Worm (Caenorhabditis elegans) whole organism, L2 larva: ENCODE results near the gene pkhm-2.

Experiments
- ZK546.5 ChIP-seq: sonication (generic microtip); optimal IDR thresholded peaks from 2 replicates; lab custom pipeline; 2017; ENCODE audit warnings: missing biosample characterization, missing genetic modification characterization
- lin-39 ChIP-seq: fragments of 150-350 bp; optimal IDR thresholded peaks from 2 replicates; lab custom pipeline; 2014; ENCODE audit warnings: missing biosample characterization, missing genetic modification reagents, missing genetic modification characterization
- nhr-237 ChIP-seq: fragments of 150-350 bp; optimal IDR thresholded peaks from 2 replicates; lab custom pipeline; 2014; ENCODE audit warnings: missing biosample characterization, missing genetic modification characterization
- nhr-25 ChIP-seq: fragments of 150-350 bp; sonication (generic microtip); optimal IDR thresholded peaks from 3 replicates; lab custom pipeline; 2014; ENCODE audit warnings: missing biosample characterization, missing genetic modification characterization
- snpc-4 ChIP-seq: fragments of 150-350 bp; optimal IDR thresholded peaks from 2 replicates; lab custom pipeline; 2014; ENCODE audit warnings: missing biosample characterization, missing genetic modification characterization

DNA sequence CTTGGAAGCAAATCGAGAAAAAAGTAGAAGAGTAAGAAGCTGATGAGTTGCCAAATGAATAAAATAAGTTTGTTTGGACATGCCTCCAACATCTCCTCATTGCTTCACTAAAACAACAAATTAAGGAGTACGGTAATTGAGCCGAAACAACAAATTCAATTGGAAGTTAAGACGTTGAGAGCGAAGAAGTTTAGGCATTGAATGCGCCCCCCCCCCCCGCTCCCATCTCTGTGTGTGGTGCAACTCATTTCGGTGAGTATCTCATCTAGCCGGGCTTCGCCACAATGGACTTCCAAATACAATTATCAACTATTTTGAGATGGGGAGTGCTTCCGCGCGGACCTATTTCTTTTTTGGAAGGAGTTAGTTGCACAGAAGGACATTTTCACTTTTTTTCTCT lies 26.2 kb downstream of the pkhm-2 start:
- no peak for TF ChIP-seq nhr-237 (tag; lab: Kevin White, UChicago)
- TF ChIP-seq snpc-4 (tag; lab: Kevin White, UChicago), result no peak
- no peak for TF ChIP-seq lin-39 (tag; lab: Kevin White, UChicago)
- no peak for TF ChIP-seq nhr-25
- TF ChIP-seq ZK546.5 (tag; lab: Kevin White, UChicago), result no peak
